Fruit fly (Drosophila melanogaster) whole organism, prepupa: Measurements from ENCODE around the gene Ssb-c31a.

Experiments used
- Blimp-1 ChIP-seq: fragments of 200-800 bp; sonication (Bioruptor generic); optimal IDR thresholded peaks from 3 replicates; lab custom pipeline; 2017; ENCODE audit warnings: missing biosample characterization, missing genetic modification characterization, mild to moderate bottlenecking, moderate library complexity, missing genetic modification reagents
- CG10669 ChIP-seq: fragments of 200-800 bp; sonication (Bioruptor generic); optimal IDR thresholded peaks from 3 replicates; lab custom pipeline; 2018; ENCODE audit warnings: missing biosample characterization, mild to moderate bottlenecking, missing genetic modification characterization, moderate library complexity
- CG6163 ChIP-seq: fragments of 200-800 bp; sonication (Bioruptor generic); IDR thresholded peaks from 3 replicates; pipeline ENCODE4 v1.3.6; 2022; ENCODE audit warnings: missing biosample characterization, missing genetic modification characterization
- CG6854 ChIP-seq: fragments of 200-800 bp; sonication (Bioruptor generic); optimal IDR thresholded peaks from 2 replicates; lab custom pipeline; 2017; ENCODE audit warnings: missing biosample characterization, mild to moderate bottlenecking, missing genetic modification characterization
- Eip75B ChIP-seq: fragments of 200-800 bp; sonication (Bioruptor generic); optimal IDR thresholded peaks from 3 replicates; lab custom pipeline; 2016; ENCODE audit warnings: missing biosample characterization, missing genetic modification characterization
- Ets21C ChIP-seq: fragments of 200-800 bp; sonication (Bioruptor generic); optimal IDR thresholded peaks from 3 replicates; lab custom pipeline; 2016; ENCODE audit warnings: missing biosample characterization, missing genetic modification characterization
- OdsH ChIP-seq: fragments of 200-800 bp; sonication (Bioruptor generic); optimal IDR thresholded peaks from 3 replicates; lab custom pipeline; 2016; ENCODE audit warnings: missing biosample characterization, missing genetic modification characterization
- Sox14 ChIP-seq: fragments of 200-800 bp; sonication (Bioruptor generic); optimal IDR thresholded peaks from 3 replicates; lab custom pipeline; 2016; ENCODE audit warnings: missing biosample characterization, missing genetic modification characterization
- cyc ChIP-seq: fragments of 200-800 bp; sonication (Bioruptor generic); optimal IDR thresholded peaks from 3 replicates; lab custom pipeline; 2016; ENCODE audit warnings: missing biosample characterization, missing genetic modification characterization
- dac ChIP-seq: fragments of 200-800 bp; sonication (Bioruptor generic); optimal IDR thresholded peaks from 2 replicates; lab custom pipeline; 2017; ENCODE audit warnings: missing biosample characterization, mild to moderate bottlenecking, missing genetic modification characterization
- fd59A ChIP-seq: fragments of 200-800 bp; sonication (Bioruptor generic); optimal IDR thresholded peaks from 2 replicates; lab custom pipeline; 2017; ENCODE audit warnings: missing biosample characterization, mild to moderate bottlenecking, missing genetic modification characterization, missing genetic modification reagents
- lz ChIP-seq: fragments of 200-800 bp; sonication (Bioruptor generic); optimal IDR thresholded peaks from 3 replicates; lab custom pipeline; 2016; ENCODE audit warnings: missing biosample characterization, missing genetic modification characterization

DNA sequence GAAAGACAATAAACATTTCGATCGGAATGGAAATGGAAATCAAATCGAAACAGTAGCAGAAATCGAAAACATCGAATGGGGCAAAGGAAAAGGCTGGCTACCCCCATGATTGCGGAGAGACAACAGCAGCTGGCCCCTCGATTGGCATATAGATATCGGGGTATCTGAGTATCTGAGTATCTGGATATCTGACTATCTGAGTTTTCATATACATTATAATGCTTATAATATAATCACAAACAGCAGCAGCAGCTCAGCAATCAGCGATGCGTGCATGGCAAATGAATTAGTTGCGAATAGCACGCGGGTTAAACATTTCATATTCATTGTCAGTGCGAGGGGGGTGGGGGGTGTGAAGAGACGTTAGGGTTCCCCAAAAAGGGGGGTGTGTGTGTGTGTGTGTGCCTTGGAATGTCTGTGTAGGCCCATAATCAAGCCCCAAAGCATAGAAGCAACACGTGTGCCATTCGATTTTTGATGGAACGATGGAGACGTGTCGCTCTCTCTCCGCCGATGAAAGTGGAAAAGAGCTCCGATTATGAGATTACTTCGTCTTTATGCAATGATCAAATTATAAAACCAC is 40.5 kb upstream of the Ssb-c31a start:
- no peak for TF ChIP-seq CG10669 (GFP tag; lab: Kevin White, UChicago)
- no peak for TF ChIP-seq fd59A (GFP tag; lab: Kevin White, UChicago)
- no peak for TF ChIP-seq dac
- no peak for TF ChIP-seq Blimp-1 (GFP tag; lab: Kevin White, UChicago)
- TF ChIP-seq Sox14, result no peak
- no peak for TF ChIP-seq CG6854 (GFP tag; lab: Kevin White, UChicago)
- TF ChIP-seq lz, result no peak
- no peak for TF ChIP-seq cyc (GFP tag; lab: Kevin White, UChicago)
- TF ChIP-seq OdsH, result no peak
- no peak for TF ChIP-seq Ets21C
- TF ChIP-seq CG6163 (GFP tag; lab: Robert Waterston, UW), result no peak
- no peak for TF ChIP-seq Eip75B
